Worm (Caenorhabditis elegans): ENCODE measurements around the gene F56D6.14.

- TF ChIP-seq tra-4 (tag; optimal IDR thresholded peaks at IDR 0.05), result no peak
- TF ChIP-seq tbx-37 (GFP tag; conservative IDR thresholded peaks at IDR 0.05), result no peak
Measured at ce11 chrIV:3869875-3870274, 47.6 kb upstream of the F56D6.14 start.
